Worm (Caenorhabditis elegans): ENCODE data around the gene sel-12.

DNA sequence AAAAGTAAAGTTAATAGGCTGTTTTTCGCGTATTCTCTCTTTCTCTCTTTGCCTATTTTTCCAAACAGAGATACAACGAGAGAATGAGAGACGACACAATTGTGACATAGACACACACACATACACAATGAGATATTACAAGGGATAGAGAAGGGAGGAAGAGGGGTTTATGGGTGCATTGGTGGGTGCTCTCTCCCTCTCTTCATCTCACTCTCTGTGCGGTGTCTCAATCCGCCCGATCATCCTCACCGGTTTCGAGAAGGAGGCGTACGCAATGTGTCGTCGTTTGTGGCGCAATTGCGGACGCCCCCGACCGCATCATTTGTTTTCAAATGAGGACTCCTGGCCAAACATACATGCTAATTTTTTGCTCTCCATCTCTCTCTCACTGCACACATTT is 33.8 kb downstream of the sel-12 start:
- TF ChIP-seq ztf-11 (tag; optimal IDR thresholded peaks at IDR 0.05) (peak in 1 of 2 experiments; percentile 73), fkh-8 (tag; optimal IDR thresholded peaks at IDR 0.05) (peak; percentile 95), unc-62 (GFP tag; optimal IDR thresholded peaks at IDR 0.05) (no peak), pqm-1 (tag; optimal IDR thresholded peaks at IDR 0.05) (no peak), lin-39 (tag; optimal IDR thresholded peaks at IDR 0.05) (peak; percentile 52), nhr-76 (tag; optimal IDR thresholded peaks at IDR 0.05) (peak; percentile 60), nhr-11 (tag; optimal IDR thresholded peaks at IDR 0.05) (peak; percentile 71)
